Worm (Caenorhabditis elegans) whole organism, mixed stage, embryonic: ENCODE measurements around the gene ZK757.2.
A peak's percentile ranks its signal among the peaks of the same experiment; 100 is the strongest.

Experiments
- blmp-1 ChIP-seq: fragments of 150-350 bp; optimal IDR thresholded peaks from 2 replicates; lab custom pipeline; 2014; ENCODE audit warnings: missing biosample characterization, missing genetic modification characterization
- ces-1 ChIP-seq: fragments of 150-350 bp; optimal IDR thresholded peaks from 2 replicates; lab custom pipeline; 2014; ENCODE audit warnings: missing biosample characterization, missing genetic modification reagents, missing genetic modification characterization
- hlh-1 ChIP-seq: fragments of 150-350 bp; optimal IDR thresholded peaks from 2 replicates; lab custom pipeline; 2014; ENCODE audit warnings: missing biosample characterization, missing genetic modification reagents, missing genetic modification characterization
- lin-13 ChIP-seq: fragments of 150-350 bp; optimal IDR thresholded peaks from 2 replicates; lab custom pipeline; 2014; ENCODE audit warnings: missing biosample characterization, missing genetic modification characterization
- lsy-2 ChIP-seq: fragments of 150-350 bp; optimal IDR thresholded peaks from 2 replicates; lab custom pipeline; 2014; ENCODE audit warnings: missing biosample characterization, missing genetic modification characterization
- mep-1 ChIP-seq: fragments of 150-350 bp; optimal IDR thresholded peaks from 2 replicates; lab custom pipeline; 2017; ENCODE audit warnings: missing biosample characterization, missing genetic modification reagents, missing genetic modification characterization, inconsistent platforms
- nhr-12 ChIP-seq: fragments of 150-350 bp; optimal IDR thresholded peaks from 2 replicates; lab custom pipeline; 2014; ENCODE audit warnings: missing biosample characterization, missing genetic modification characterization
- nhr-237 ChIP-seq: fragments of 150-350 bp; optimal IDR thresholded peaks from 2 replicates; lab custom pipeline; 2014; ENCODE audit warnings: missing biosample characterization, missing genetic modification characterization
- snpc-4 ChIP-seq: fragments of 150-350 bp; optimal IDR thresholded peaks from 2 replicates; lab custom pipeline; 2014; ENCODE audit warnings: missing biosample characterization, missing genetic modification characterization
- unc-39 ChIP-seq: fragments of 150-350 bp; optimal IDR thresholded peaks from 2 replicates; lab custom pipeline; 2014; ENCODE audit warnings: missing biosample characterization, missing genetic modification characterization
- unc-62 ChIP-seq: fragments of 150-350 bp; optimal IDR thresholded peaks from 2 replicates; lab custom pipeline; 2014; ENCODE audit warnings: missing biosample characterization, missing genetic modification reagents, missing genetic modification characterization
- zip-8 ChIP-seq: fragments of 150-350 bp; optimal IDR thresholded peaks from 2 replicates; lab custom pipeline; 2014; ENCODE audit warnings: missing biosample characterization, missing genetic modification characterization

ce11 chrIII:9867352-9867751, 11.4 kb downstream of the ZK757.2 start:
- TF ChIP-seq lsy-2 (tag; lab: Kevin White, UChicago) (no peak), nhr-12 (tag; lab: Kevin White, UChicago) (no peak), nhr-237 (tag; lab: Kevin White, UChicago) (no peak), unc-62 (GFP tag; lab: Kevin White, UChicago) (no peak), zip-8 (no peak), mep-1 (tag; lab: Kevin White, UChicago) (no peak), ces-1 (GFP tag; lab: Kevin White, UChicago) (peak; percentile 94), snpc-4 (tag; lab: Kevin White, UChicago) (no peak), lin-13 (no peak), hlh-1 (tag; lab: Kevin White, UChicago) (no peak), blmp-1 (no peak), unc-39 (tag; lab: Kevin White, UChicago) (no peak)
